Fruit fly (Drosophila melanogaster) Kc167 (cell line): ENCODE measurements around the gene Sse.

Source experiments
- Myc ChIP-seq: fragments of >200 bp; optimal IDR thresholded peaks from 2 replicates; lab custom pipeline; 2017; ENCODE audit warnings: missing external identifiers
- h ChIP-seq: fragments of >200 bp; optimal IDR thresholded peaks from 3 replicates; lab custom pipeline; 2018; ENCODE audit warnings: missing external identifiers
- psq ChIP-seq: fragments of >200 bp; optimal IDR thresholded peaks from 2 replicates; lab custom pipeline; 2017; ENCODE audit warnings: missing external identifiers
- ttk ChIP-seq: sonication (Bioruptor generic); optimal IDR thresholded peaks from 2 replicates; lab custom pipeline; 2017; ENCODE audit warnings: missing external identifiers

dm6 chr3L:5663250-5663649 lies 1.2 kb upstream of the Sse start:
- no peak for TF ChIP-seq h (lab: Kevin White, UChicago)
- no peak for TF ChIP-seq psq (lab: Kevin White, UChicago)
- TF ChIP-seq ttk (lab: Kevin White, UChicago), result no peak
- TF ChIP-seq Myc (lab: Kevin White, UChicago), result no peak
